Fruit fly (Drosophila melanogaster) whole organism, adult: Measurements from ENCODE around the gene CG7606.

ENCODE experiments used
- CG12768 ChIP-seq: fragments of 200-800 bp; sonication (Bioruptor generic); optimal IDR thresholded peaks from 2 replicates; lab custom pipeline; 2017; ENCODE audit warnings: missing biosample characterization, missing genetic modification characterization, mild to moderate bottlenecking, moderate library complexity, missing genetic modification reagents
- CG1620 ChIP-seq: fragments of 200-800 bp; sonication (Bioruptor generic); optimal IDR thresholded peaks from 2 replicates; lab custom pipeline; 2016; ENCODE audit warnings: missing biosample characterization, missing genetic modification characterization
- CG7045 ChIP-seq: fragments of 200-800 bp; sonication (Bioruptor generic); optimal IDR thresholded peaks from 2 replicates; lab custom pipeline; 2017; ENCODE audit warnings: missing biosample characterization, mild to moderate bottlenecking, missing genetic modification characterization
- Hr96 ChIP-seq: fragments of 200-800 bp; sonication (Bioruptor generic); optimal IDR thresholded peaks from 2 replicates; lab custom pipeline; 2016; ENCODE audit warnings: missing biosample characterization, missing genetic modification characterization
- Mnt ChIP-seq: fragments of 200-800 bp; sonication (Bioruptor generic); optimal IDR thresholded peaks from 2 replicates; lab custom pipeline; 2016; ENCODE audit warnings: missing biosample characterization, mild to moderate bottlenecking, missing genetic modification characterization
- bab1 ChIP-seq: fragments of 200-800 bp; sonication (Bioruptor generic); optimal IDR thresholded peaks from 3 replicates; lab custom pipeline; 2019; ENCODE audit warnings: missing biosample characterization, mild to moderate bottlenecking, missing genetic modification characterization, moderate library complexity
- pad ChIP-seq: fragments of 200-800 bp; sonication (Bioruptor generic); optimal IDR thresholded peaks from 3 replicates; lab custom pipeline; 2017; ENCODE audit warnings: missing biosample characterization, missing genetic modification characterization, mild to moderate bottlenecking, moderate library complexity, missing genetic modification reagents

DNA sequence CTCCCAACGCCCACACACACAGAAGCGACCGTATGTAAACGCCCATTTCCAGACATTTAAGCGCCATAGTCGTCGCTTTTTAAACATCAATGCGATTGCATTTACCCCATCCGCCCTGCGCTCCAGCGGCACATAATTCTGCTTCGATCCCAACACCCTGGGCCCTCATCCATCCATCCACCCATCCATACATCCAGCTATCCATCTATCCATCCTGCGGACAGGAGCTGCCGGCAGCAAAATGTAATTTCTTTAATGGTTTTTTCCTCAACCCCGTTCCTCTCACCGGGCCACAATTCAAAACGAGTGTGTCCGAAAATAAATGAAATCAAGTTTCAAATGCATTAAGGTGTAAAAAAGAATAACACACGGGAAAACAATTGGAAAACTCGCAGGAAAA, 46.4 kb upstream of the CG7606 start:
- no peak for TF ChIP-seq pad (GFP tag; lab: Kevin White, UChicago)
- TF ChIP-seq Mnt (GFP tag; lab: Kevin White, UChicago): no peak
- TF ChIP-seq CG7045 (GFP tag; lab: Kevin White, UChicago): no peak
- no peak for TF ChIP-seq bab1 (GFP tag; lab: Kevin White, UChicago)
- TF ChIP-seq CG12768 (GFP tag; lab: Kevin White, UChicago): no peak
- no peak for TF ChIP-seq CG1620 (GFP tag; lab: Kevin White, UChicago)
- TF ChIP-seq Hr96: no peak
